Worm (Caenorhabditis elegans): ENCODE results near the gene nas-4.
A peak's percentile ranks its signal among the peaks of the same experiment; 100 is the strongest.

The nas-4 gene

DNA sequence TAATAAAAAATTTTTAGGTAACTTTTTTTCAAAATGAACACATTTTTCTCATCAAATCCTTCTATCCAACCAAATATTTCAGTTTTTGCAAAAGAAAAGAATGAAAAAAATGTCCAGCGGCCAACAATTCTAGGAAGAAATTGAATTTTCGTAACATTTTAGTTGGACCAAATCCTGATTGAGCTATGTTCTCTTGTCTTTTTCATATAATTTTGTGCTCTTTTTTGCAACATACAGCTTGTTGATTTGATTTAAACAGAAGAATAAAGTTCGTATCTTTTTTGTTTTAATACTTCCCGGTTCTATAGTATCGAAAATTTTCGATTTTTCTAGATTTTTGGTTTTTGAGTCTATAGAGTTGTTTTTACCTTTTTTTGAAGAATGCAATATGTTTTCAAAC, 16.0 kb downstream of the nas-4 start:
- TF ChIP-seq fkh-10 (GFP tag; optimal IDR thresholded peaks at IDR 0.05) (peak; percentile 59), tbx-2 (tag; optimal IDR thresholded peaks at IDR 0.05) (no peak), unc-62 (GFP tag; optimal IDR thresholded peaks at IDR 0.05) (no peak)

DNA sequence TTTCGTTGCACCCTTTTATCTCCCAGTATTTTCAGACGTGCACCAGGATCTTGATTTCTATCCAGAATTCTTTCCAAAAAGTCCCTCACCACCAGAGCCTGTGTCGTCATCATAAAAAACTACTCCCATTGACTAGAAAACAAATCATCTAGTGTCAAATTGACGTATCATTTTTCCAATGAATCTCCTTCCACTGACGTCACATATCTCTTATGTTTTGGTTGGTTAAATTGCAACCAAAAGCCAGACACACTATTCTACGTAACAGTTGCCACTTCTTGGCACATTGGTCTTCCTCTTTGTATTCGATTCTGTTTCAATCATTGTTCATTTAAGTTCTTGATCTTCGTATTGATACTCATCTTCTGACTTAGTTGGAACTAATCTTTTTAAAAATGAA, 17.3 kb downstream of the nas-4 start:
- TF ChIP-seq nfya-1 (tag; optimal IDR thresholded peaks at IDR 0.05; ENCODE audit: insufficient read depth) (peak; percentile 22), nhr-11 (tag; optimal IDR thresholded peaks at IDR 0.05) (peak; percentile 31), elt-1 (tag; optimal IDR thresholded peaks at IDR 0.05) (no peak)

DNA sequence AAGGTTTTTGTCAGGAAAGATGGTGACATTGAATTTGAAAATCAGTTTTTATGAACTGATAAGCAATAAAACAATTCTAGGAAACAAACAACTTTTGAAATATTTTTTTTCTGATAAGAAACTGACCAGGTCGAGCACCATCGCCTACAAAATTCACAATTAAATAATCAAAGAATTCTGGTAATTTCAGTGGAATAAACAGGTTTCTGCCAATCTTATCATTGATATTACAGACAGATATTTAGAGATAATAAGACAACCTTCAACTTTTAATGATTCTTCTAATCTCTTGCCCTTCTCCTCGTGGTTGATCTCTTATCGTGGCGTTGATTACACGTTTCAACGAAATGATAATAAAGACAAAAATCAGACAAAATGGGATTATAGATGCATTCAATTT, 19.1 kb downstream of the nas-4 start:
- TF ChIP-seq elt-1 (tag; optimal IDR thresholded peaks at IDR 0.05) = no peak
- TF ChIP-seq unc-62 (GFP tag; optimal IDR thresholded peaks at IDR 0.05) = no peak
- peak; percentile 11 for TF ChIP-seq skn-1 (tag; optimal IDR thresholded peaks at IDR 0.05)
- TF ChIP-seq ceh-16 (tag; optimal IDR thresholded peaks at IDR 0.05) = no peak
- TF ChIP-seq nhr-12 (tag; optimal IDR thresholded peaks at IDR 0.05) = no peak
- no peak for TF ChIP-seq ztf-4 (tag; optimal IDR thresholded peaks at IDR 0.05)
- TF ChIP-seq nhr-25 (tag; optimal IDR thresholded peaks at IDR 0.05) = peak; percentile 73
- no peak for TF ChIP-seq fkh-10 (GFP tag; optimal IDR thresholded peaks at IDR 0.05)
- no peak for TF ChIP-seq nhr-11 (tag; optimal IDR thresholded peaks at IDR 0.05)
- TF ChIP-seq nfya-1 (tag; optimal IDR thresholded peaks at IDR 0.05; ENCODE audit: insufficient read depth) = no peak
- TF ChIP-seq nhr-43 (tag; optimal IDR thresholded peaks at IDR 0.05; ENCODE audit: poor library complexity, severe bottlenecking) = peak; percentile 70
- TF ChIP-seq jun-1 (tag; optimal IDR thresholded peaks at IDR 0.05) = peak; percentile 20
- peak; percentile 2 to 100 (median 82) for TF ChIP-seq elt-3 (tag; optimal IDR thresholded peaks at IDR 0.05)
- peak; percentile 32 for TF ChIP-seq pha-4 (tag; optimal IDR thresholded peaks at IDR 0.05)
- TF ChIP-seq ceh-9 (tag; optimal IDR thresholded peaks at IDR 0.05) = no peak
- TF ChIP-seq nhr-28 (tag; optimal IDR thresholded peaks at IDR 0.05) = no peak
- peak; percentile 85 for TF ChIP-seq pqm-1 (tag; optimal IDR thresholded peaks at IDR 0.05)
- no peak for TF ChIP-seq tbx-2 (tag; optimal IDR thresholded peaks at IDR 0.05)
- no peak for TF ChIP-seq hmg-11 (tag; optimal IDR thresholded peaks at IDR 0.05)
- no peak for TF ChIP-seq nhr-77 (tag; optimal IDR thresholded peaks at IDR 0.05)
- no peak for TF ChIP-seq ceh-82 (tag; optimal IDR thresholded peaks at IDR 0.05)
- TF ChIP-seq sea-2 (GFP tag; optimal IDR thresholded peaks at IDR 0.05) = no peak
- no peak for TF ChIP-seq daf-12 (tag; optimal IDR thresholded peaks at IDR 0.05)
- TF ChIP-seq elt-2 (tag; optimal IDR thresholded peaks at IDR 0.05) = peak; percentile 95
- no peak for TF ChIP-seq fos-1 (tag; optimal IDR thresholded peaks at IDR 0.05)
- no peak for TF ChIP-seq eor-1 (tag; optimal IDR thresholded peaks at IDR 0.05)

DNA sequence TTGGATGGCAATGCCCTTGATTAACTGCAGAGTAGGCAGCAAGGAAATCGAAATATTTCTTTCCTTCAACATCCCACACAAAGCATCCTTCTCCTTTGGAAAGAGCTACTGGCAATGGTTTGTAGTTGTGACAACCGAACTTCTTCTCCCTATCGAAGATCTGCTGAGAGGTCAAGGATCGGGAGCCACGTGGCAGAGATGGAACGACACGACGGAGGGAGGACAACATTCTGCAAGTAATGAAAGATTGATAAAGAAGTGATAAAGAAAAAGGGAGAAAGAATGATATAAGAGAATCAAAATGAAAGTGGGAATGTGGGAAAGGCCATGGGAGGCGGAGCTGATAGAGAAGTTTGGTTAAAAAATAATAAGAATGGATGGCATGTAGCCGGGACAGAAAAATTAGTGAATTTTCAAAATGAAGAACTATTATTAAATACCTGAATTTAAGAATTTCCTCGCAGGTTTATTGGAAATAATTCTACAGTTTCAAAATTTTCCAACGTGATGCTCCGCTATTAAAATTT, 19.7 kb downstream of the nas-4 start, which contains the start of gene oatr-1:
TSS of gene oatr-1 (minus strand) at position 477 of the 527 bp plus-strand sequence.
- TF ChIP-seq tbx-2 (tag; optimal IDR thresholded peaks at IDR 0.05) (no peak), fkh-2 (tag; optimal IDR thresholded peaks at IDR 0.05) (no peak), ceh-82 (tag; optimal IDR thresholded peaks at IDR 0.05) (no peak), nhr-11 (tag; optimal IDR thresholded peaks at IDR 0.05) (no peak), nhr-23 (tag; optimal IDR thresholded peaks at IDR 0.05) (no peak), nhr-67 (tag; optimal IDR thresholded peaks at IDR 0.05) (no peak), nhr-28 (tag; optimal IDR thresholded peaks at IDR 0.05) (no peak), unc-62 (GFP tag; optimal IDR thresholded peaks at IDR 0.05) (no peak), nhr-43 (tag; optimal IDR thresholded peaks at IDR 0.05; ENCODE audit: poor library complexity, severe bottlenecking) (no peak), elt-1 (tag; optimal IDR thresholded peaks at IDR 0.05) (no peak), mdl-1 (tag; optimal IDR thresholded peaks at IDR 0.05) (no peak), ZK546.5 (tag; optimal IDR thresholded peaks at IDR 0.05) (no peak), nhr-12 (tag; optimal IDR thresholded peaks at IDR 0.05) (no peak), nhr-76 (tag; optimal IDR thresholded peaks at IDR 0.05) (no peak), ceh-28 (tag; optimal IDR thresholded peaks at IDR 0.05) (no peak), sea-2 (GFP tag; optimal IDR thresholded peaks at IDR 0.05) (no peak)

DNA sequence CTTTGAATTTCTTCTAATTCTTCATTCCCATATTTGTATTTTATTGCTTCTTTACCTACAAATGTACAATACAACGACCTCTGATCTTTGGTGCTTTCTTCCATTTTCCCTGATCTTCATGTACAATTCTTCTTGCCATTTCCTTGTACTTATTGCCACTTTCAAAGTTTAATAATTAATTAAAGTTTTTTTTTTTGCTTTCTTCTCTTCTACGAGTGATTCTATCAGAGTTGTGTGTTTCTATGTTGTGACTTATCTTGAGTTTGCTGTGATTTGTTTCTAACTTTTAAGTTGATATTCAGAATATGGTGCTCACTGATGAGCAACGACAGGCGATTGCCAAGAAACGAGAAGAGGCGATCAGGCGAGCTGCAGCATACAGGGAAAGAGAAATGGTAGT, 24.8 kb downstream of the nas-4 start, which contains the start of gene smrc-1:
TSS of gene smrc-1 (plus strand) at position 301 of the 400 bp plus-strand sequence.
- TF ChIP-seq egl-27 (tag; optimal IDR thresholded peaks at IDR 0.05) (no peak), jun-1 (tag; optimal IDR thresholded peaks at IDR 0.05) (no peak), aly-2 (tag; optimal IDR thresholded peaks at IDR 0.05) (no peak), ztf-4 (tag; optimal IDR thresholded peaks at IDR 0.05) (no peak), nhr-23 (tag; optimal IDR thresholded peaks at IDR 0.05) (no peak), snpc-4 (tag; optimal IDR thresholded peaks at IDR 0.05) (no peak), nhr-76 (tag; optimal IDR thresholded peaks at IDR 0.05) (no peak), pha-4 (tag; optimal IDR thresholded peaks at IDR 0.05) (no peak), fkh-2 (tag; optimal IDR thresholded peaks at IDR 0.05) (no peak)
